Worm (Caenorhabditis elegans) whole organism, L4/young adult: Measurements from ENCODE around the gene K10D11.3.

Experiments used
- dao-5 ChIP-seq: sonication (generic microtip); optimal IDR thresholded peaks from 2 replicates; lab custom pipeline; 2016; ENCODE audit warnings: missing genotype, missing genetic modification characterization, moderate library complexity, missing compliant biosample characterization
- him-1 ChIP-seq: sonication (generic microtip); optimal IDR thresholded peaks from 2 replicates; lab custom pipeline; 2016; ENCODE audit warnings: missing genotype, missing genetic modification reagents, missing genetic modification characterization, missing compliant biosample characterization

- no peak for TF ChIP-seq him-1
- TF ChIP-seq dao-5 (tag; lab: Kevin White, UChicago) = no peak
Measured at ce11 chrIV:13028746-13029673, 43.1 kb upstream of the K10D11.3 start.
